Worm (Caenorhabditis elegans) whole organism, L4 larva: ENCODE measurements around the gene srlf-32.

Source experiments
- D1046.2 ChIP-seq: fragments of 200-800 bp; sonication (Bioruptor generic); IDR thresholded peaks from 2 replicates; pipeline ENCODE4 v1.3.6; 2022; ENCODE audit warnings: missing genetic modification characterization, missing compliant biosample characterization
- F44E2.7 ChIP-seq: fragments of 200-800 bp; sonication (Bioruptor generic); IDR thresholded peaks from 2 replicates; pipeline ENCODE4 v2.1.2; 2022; ENCODE audit warnings: missing genetic modification characterization, missing compliant biosample characterization
- F49E8.2 ChIP-seq: sonication (generic microtip); optimal IDR thresholded peaks from 2 replicates; lab custom pipeline; 2016; ENCODE audit warnings: missing compliant biosample characterization, mild to moderate bottlenecking, missing genetic modification characterization, borderline replicate concordance
- R02D3.7 ChIP-seq: fragments of 150-350 bp; sonication (generic microtip); optimal IDR thresholded peaks from 3 replicates; lab custom pipeline; 2014; ENCODE audit warnings: missing biosample characterization, missing genetic modification characterization
- Y105C5A.15 ChIP-seq: fragments of 200-800 bp; sonication (Bioruptor generic); IDR thresholded peaks from 2 replicates; pipeline ENCODE4 v1.3.6; 2022; ENCODE audit warnings: missing genetic modification characterization, missing compliant biosample characterization
- Y48G9A.11 ChIP-seq: fragments of 200-800 bp; sonication (Bioruptor generic); IDR thresholded peaks from 2 replicates; pipeline ENCODE4 v1.3.6; 2022; ENCODE audit warnings: missing genetic modification reagents, missing genetic modification characterization, missing compliant biosample characterization
- Y5F2A.4 ChIP-seq: fragments of 200-800 bp; sonication (Bioruptor generic); optimal IDR thresholded peaks from 2 replicates; lab custom pipeline; 2018; ENCODE audit warnings: mild to moderate bottlenecking, missing genetic modification characterization, missing compliant biosample characterization
- Y75B8A.6 ChIP-seq: fragments of 200-800 bp; sonication (Bioruptor generic); IDR thresholded peaks from 2 replicates; pipeline ENCODE4 v1.3.6; 2022; ENCODE audit warnings: missing genetic modification reagents, missing genetic modification characterization, missing compliant biosample characterization
- ZK546.5 ChIP-seq, 2 experiments: sonication (generic microtip); optimal IDR thresholded peaks; 2 replicates each; lab custom pipeline; 2017; ENCODE audit warnings: missing biosample characterization in 2 of 2, missing genetic modification characterization in 2 of 2
- aha-1 ChIP-seq: fragments of 150-350 bp; peaks from one replicate; lab custom pipeline; 2014; ENCODE audit warnings: missing biosample characterization, missing genetic modification characterization
- attf-4 ChIP-seq: sonication (generic microtip); optimal IDR thresholded peaks from 3 replicates; lab custom pipeline; 2017; ENCODE audit warnings: missing biosample characterization, missing genetic modification characterization
- ceh-28 ChIP-seq: fragments of 150-350 bp; optimal IDR thresholded peaks from 2 replicates; lab custom pipeline; 2014; ENCODE audit warnings: missing biosample characterization, missing genetic modification reagents, missing genetic modification characterization
- ceh-32 ChIP-seq: sonication (generic microtip); optimal IDR thresholded peaks from 2 replicates; lab custom pipeline; 2016; ENCODE audit warnings: mild to moderate bottlenecking, missing genetic modification characterization, missing compliant biosample characterization; ENCODE audit not compliant: poor library complexity
- ceh-62 ChIP-seq: sonication (generic microtip); optimal IDR thresholded peaks from 2 replicates; lab custom pipeline; 2017; ENCODE audit warnings: missing biosample characterization, missing genetic modification characterization
- ceh-82 ChIP-seq: sonication (generic microtip); optimal IDR thresholded peaks from 2 replicates; lab custom pipeline; 2017; ENCODE audit warnings: missing biosample characterization, missing genetic modification characterization
- dpl-1 ChIP-seq: fragments of 150-350 bp; optimal IDR thresholded peaks from 2 replicates; lab custom pipeline; 2014; ENCODE audit warnings: missing biosample characterization, missing genetic modification reagents, missing genetic modification characterization
- duxl-1 ChIP-seq: sonication (generic microtip); optimal IDR thresholded peaks from 2 replicates; lab custom pipeline; 2016; ENCODE audit warnings: mild to moderate bottlenecking, missing genetic modification characterization, moderate library complexity, missing compliant biosample characterization; ENCODE audit not compliant: poor library complexity
- egl-27 ChIP-seq: sonication (generic microtip); optimal IDR thresholded peaks from 3 replicates; lab custom pipeline; 2017; ENCODE audit warnings: missing biosample characterization, missing genetic modification reagents, missing genetic modification characterization
- fkh-10 ChIP-seq: fragments of 150-350 bp; optimal IDR thresholded peaks from 2 replicates; lab custom pipeline; 2014; ENCODE audit warnings: missing biosample characterization, missing genetic modification reagents, missing genetic modification characterization
- fos-1 ChIP-seq: fragments of 150-350 bp; optimal IDR thresholded peaks from 2 replicates; lab custom pipeline; 2014; ENCODE audit warnings: missing biosample characterization, missing genetic modification characterization
- hlh-11 ChIP-seq: fragments of 200-800 bp; sonication (Bioruptor generic); optimal IDR thresholded peaks from 2 replicates; lab custom pipeline; 2018; ENCODE audit warnings: mild to moderate bottlenecking, missing genetic modification characterization, missing compliant biosample characterization
- lin-15B ChIP-seq: fragments of 150-350 bp; sonication (generic microtip); optimal IDR thresholded peaks from 3 replicates; lab custom pipeline; 2014; ENCODE audit warnings: missing biosample characterization, missing genetic modification characterization
- lin-39 ChIP-seq: fragments of 150-350 bp; optimal IDR thresholded peaks from 2 replicates; lab custom pipeline; 2014; ENCODE audit warnings: missing biosample characterization, missing genetic modification reagents, missing genetic modification characterization
- madf-9 ChIP-seq: fragments of 200-800 bp; sonication (Bioruptor generic); conservative IDR thresholded peaks from 2 replicates; pipeline ENCODE4 v1.3.6; 2022; ENCODE audit warnings: missing genetic modification reagents, missing genetic modification characterization, missing compliant biosample characterization
- mdt-29 ChIP-seq: fragments of 200-800 bp; sonication (Bioruptor generic); IDR thresholded peaks from 2 replicates; pipeline ENCODE4 v1.3.6; 2022; ENCODE audit warnings: missing genetic modification reagents, missing genetic modification characterization, missing compliant biosample characterization
- nhr-10 ChIP-seq: fragments of 150-350 bp; optimal IDR thresholded peaks from 2 replicates; lab custom pipeline; 2014; ENCODE audit warnings: missing biosample characterization, missing genetic modification characterization
- nhr-102 ChIP-seq: sonication (generic microtip); optimal IDR thresholded peaks from 2 replicates; lab custom pipeline; 2016; ENCODE audit warnings: mild to moderate bottlenecking, missing genetic modification characterization, moderate library complexity, missing compliant biosample characterization
- nhr-28 ChIP-seq: fragments of 150-350 bp; optimal IDR thresholded peaks from 2 replicates; lab custom pipeline; 2014; ENCODE audit warnings: missing biosample characterization, missing genetic modification characterization
- nhr-42 ChIP-seq: fragments of 200-800 bp; sonication (Bioruptor generic); IDR thresholded peaks from 2 replicates; pipeline ENCODE4 v1.3.6; 2022; ENCODE audit warnings: missing genetic modification characterization, missing compliant biosample characterization
- nhr-6 ChIP-seq: fragments of 150-350 bp; optimal IDR thresholded peaks from 2 replicates; lab custom pipeline; 2014; ENCODE audit warnings: missing biosample characterization, missing genetic modification characterization
- pqm-1 ChIP-seq: sonication (generic microtip); optimal IDR thresholded peaks from 2 replicates; lab custom pipeline; 2017; ENCODE audit warnings: missing biosample characterization, missing genetic modification characterization
- rbr-2 ChIP-seq: sonication (generic microtip); optimal IDR thresholded peaks from 2 replicates; lab custom pipeline; 2016; ENCODE audit warnings: missing genotype, missing genetic modification characterization, missing compliant biosample characterization
- saeg-2 ChIP-seq: fragments of 200-800 bp; sonication (Bioruptor generic); IDR thresholded peaks from 2 replicates; pipeline ENCODE4 v1.3.6; 2022; ENCODE audit warnings: missing genetic modification reagents, missing genetic modification characterization, missing compliant biosample characterization
- set-16 ChIP-seq: fragments of 200-800 bp; sonication (Bioruptor generic); IDR thresholded peaks from 2 replicates; pipeline ENCODE4 v1.3.6; 2022; ENCODE audit warnings: missing genetic modification reagents, missing genetic modification characterization, missing compliant biosample characterization
- snpc-1.2 ChIP-seq: fragments of 200-800 bp; sonication (Bioruptor generic); IDR thresholded peaks from 2 replicates; pipeline ENCODE4 v1.3.6; 2022; ENCODE audit warnings: missing genetic modification reagents, missing genetic modification characterization, missing compliant biosample characterization
- spr-3 ChIP-seq: fragments of 200-800 bp; sonication (Bioruptor generic); optimal IDR thresholded peaks from 2 replicates; lab custom pipeline; 2018; ENCODE audit warnings: mild to moderate bottlenecking, missing genetic modification characterization, missing compliant biosample characterization
- vab-7 ChIP-seq: fragments of 200-800 bp; sonication (Bioruptor generic); IDR thresholded peaks from 2 replicates; pipeline ENCODE4 v1.3.6; 2022; ENCODE audit warnings: missing genetic modification reagents, missing genetic modification characterization, missing compliant biosample characterization

The srlf-32 gene

ce11 chrIV:11917886-11918285 is 7.9 kb upstream of the srlf-32 start (continued):
- TF ChIP-seq vab-7 (GFP tag; lab: Robert Waterston, UW): no peak
- TF ChIP-seq madf-9 (GFP tag; lab: Robert Waterston, UW): no peak
- peak; percentile 38 for TF ChIP-seq hlh-11 (tag; lab: Kevin White, UChicago)
- no peak for TF ChIP-seq ceh-28 (tag; lab: Kevin White, UChicago)
- TF ChIP-seq egl-27: no peak
- TF ChIP-seq duxl-1 (tag; lab: Kevin White, UChicago): no peak
- TF ChIP-seq fkh-10: no peak
- no peak for TF ChIP-seq spr-3
- TF ChIP-seq Y48G9A.11 (GFP tag; lab: Robert Waterston, UW): no peak
- no peak for TF ChIP-seq lin-15B (tag; lab: Kevin White, UChicago)
- TF ChIP-seq nhr-10 (tag; lab: Kevin White, UChicago): no peak
- TF ChIP-seq F49E8.2: no peak
- no peak for TF ChIP-seq nhr-102 (tag; lab: Kevin White, UChicago)
- no peak for TF ChIP-seq ZK546.5 (tag; optimal IDR thresholded peaks at IDR 0.05; lab: Kevin White, UChicago)
- no peak for TF ChIP-seq fos-1
- TF ChIP-seq Y5F2A.4 (GFP tag; lab: Kevin White, UChicago): no peak
- no peak for TF ChIP-seq Y105C5A.15 (GFP tag; lab: Robert Waterston, UW)
- TF ChIP-seq dpl-1: no peak
- no peak for TF ChIP-seq R02D3.7 (tag; lab: Kevin White, UChicago)
- TF ChIP-seq nhr-28 (tag; lab: Kevin White, UChicago): peak; percentile 54
- no peak for TF ChIP-seq F44E2.7 (GFP tag; lab: Robert Waterston, UW)
- peak; percentile 71 for TF ChIP-seq pqm-1 (tag; lab: Kevin White, UChicago)
- TF ChIP-seq saeg-2 (GFP tag; lab: Robert Waterston, UW): no peak
- TF ChIP-seq, all 104 proteins: peak for 10

- TF ChIP-seq attf-4 (no peak), aha-1 (tag; lab: Kevin White, UChicago) (peak; percentile 90), snpc-1.2 (no peak), mdt-29 (GFP tag; lab: Robert Waterston, UW) (no peak), set-16 (GFP tag; lab: Robert Waterston, UW) (no peak), D1046.2 (GFP tag; lab: Robert Waterston, UW) (no peak), lin-39 (no peak)
Observed at ce11 chrIV:11919067-11919466, 6.8 kb upstream of the srlf-32 start.

ce11 chrIV:11922011-11922410 is 3.8 kb upstream of the srlf-32 start, which contains the start of gene ZK822.1:
ZK822.1 (minus strand) TSS chrIV:11922131.
- TF ChIP-seq nhr-6 (tag; lab: Kevin White, UChicago): no peak
- TF ChIP-seq ceh-32 (tag; lab: Kevin White, UChicago): no peak

- TF ChIP-seq ceh-82 (tag; lab: Kevin White, UChicago) (no peak), pqm-1 (tag; lab: Kevin White, UChicago) (no peak), Y75B8A.6 (GFP tag; lab: Robert Waterston, UW) (no peak), rbr-2 (tag; lab: Kevin White, UChicago) (no peak), mdt-29 (GFP tag; lab: Robert Waterston, UW) (no peak), ceh-62 (tag; lab: Kevin White, UChicago) (no peak), nhr-42 (no peak), nhr-102 (tag; lab: Kevin White, UChicago) (no peak)
Observed at ce11 chrIV:11923074-11923473, 2.8 kb upstream of the srlf-32 start, which contains the start of gene srlf-31. srlf-31 (minus strand) TSS chrIV:11923174.
